Fruit fly (Drosophila melanogaster): ENCODE results near the gene brk.

brk gene

DNA sequence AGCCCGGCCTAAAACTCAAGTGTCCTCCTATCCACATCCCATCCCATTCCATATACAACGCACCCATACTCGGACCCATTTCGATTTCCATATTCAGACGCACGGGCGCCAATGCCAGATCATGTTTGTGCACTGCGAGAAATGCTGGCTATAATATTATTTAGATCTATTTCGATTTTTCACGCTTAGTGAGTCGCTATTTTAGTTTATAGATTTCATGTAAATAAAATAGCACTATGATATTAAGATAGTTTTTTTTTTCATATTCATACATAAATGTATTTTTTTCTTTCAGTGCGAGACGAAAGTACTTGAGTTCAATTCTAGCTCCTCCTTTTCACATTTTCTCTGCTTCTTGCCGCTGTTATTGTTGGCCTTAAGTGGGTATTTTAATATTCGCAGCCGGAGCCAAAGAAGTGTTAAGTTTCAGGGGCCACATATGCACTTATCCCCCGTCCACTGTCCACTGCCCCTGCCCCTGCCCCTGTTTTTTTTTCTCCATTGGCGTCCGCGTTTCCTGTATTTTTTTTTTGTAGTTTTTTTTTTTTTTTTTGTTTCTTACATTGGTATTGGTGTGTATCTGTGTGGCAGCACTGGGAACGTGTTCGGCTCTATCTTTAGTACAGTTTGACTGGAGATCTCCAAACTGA lies 15.8 kb upstream of the brk start (continued):
- TF ChIP-seq HmgD (GFP tag; optimal IDR thresholded peaks at IDR 0.05): no peak
- TF ChIP-seq CG4854 (GFP tag; optimal IDR thresholded peaks at IDR 0.05): peak; percentile 61
- no peak for TF ChIP-seq CG16813 (GFP tag; IDR thresholded peaks at IDR 0.05; ENCODE audit: partially characterized antibody)
- no peak for TF ChIP-seq CG7987 (GFP tag; optimal IDR thresholded peaks at IDR 0.05)
- TF ChIP-seq tap (tag; optimal IDR thresholded peaks at IDR 0.05): peak; percentile 29
- peak; percentile 69 for TF ChIP-seq CG1233 (GFP tag; optimal IDR thresholded peaks at IDR 0.05)
- peak in 1 of 2 experiments; percentile 44 for TF ChIP-seq Hr78 (GFP tag; optimal IDR thresholded peaks at IDR 0.05)
- peak; percentile 36; the same call in 1 of the 2 replicates for TF ChIP-seq peb (GFP tag; IDR thresholded peaks at IDR 0.05)
- no peak for TF ChIP-seq bowl (GFP tag; IDR thresholded peaks at IDR 0.05)
- no peak for TF ChIP-seq amos (GFP tag; IDR thresholded peaks at IDR 0.05; ENCODE audit: partially characterized antibody)
- TF ChIP-seq row (GFP tag; IDR thresholded peaks at IDR 0.05): peak; percentile 82
- no peak for TF ChIP-seq eyg (GFP tag; optimal IDR thresholded peaks at IDR 0.05)
- peak; percentile 34 for TF ChIP-seq Dad (GFP tag; optimal IDR thresholded peaks at IDR 0.05)
- TF ChIP-seq CG10959 (GFP tag; IDR thresholded peaks at IDR 0.05): peak; percentile 88
- TF ChIP-seq CG11560 (tag; IDR thresholded peaks at IDR 0.05): 0 out of 3 replicates have a peak, but pooled peaks have one; percentile 34
- TF ChIP-seq CG10565 (GFP tag; optimal IDR thresholded peaks at IDR 0.05): peak; percentile 41
- TF ChIP-seq CG17385 (GFP tag; optimal IDR thresholded peaks at IDR 0.05): peak; percentile 75
- TF ChIP-seq bbx (GFP tag; IDR thresholded peaks at IDR 0.05; ENCODE audit: partially characterized antibody): no peak
- TF ChIP-seq jigr1 (GFP tag; IDR thresholded peaks at IDR 0.05): 0 out of 3 replicates have a peak, but pooled peaks have one; percentile 39
- no peak for TF ChIP-seq Doc2 (GFP tag; IDR thresholded peaks at IDR 0.05)
- peak; percentile 82 for TF ChIP-seq CG13424 (tag; optimal IDR thresholded peaks at IDR 0.05)
- TF ChIP-seq HHEX (GFP tag; optimal IDR thresholded peaks at IDR 0.05): peak; percentile 64
- TF ChIP-seq abd-A (tag; optimal IDR thresholded peaks at IDR 0.05): no peak
- TF ChIP-seq Med (GFP tag): peak; percentile 82
- no peak for TF ChIP-seq pfk (GFP tag; optimal IDR thresholded peaks at IDR 0.05)
- TF ChIP-seq CG31388 (GFP tag; optimal IDR thresholded peaks at IDR 0.05): peak; percentile 38
- no peak for TF ChIP-seq ash1 (GFP tag; optimal IDR thresholded peaks at IDR 0.05)
- TF ChIP-seq CG12071 (GFP tag; optimal IDR thresholded peaks at IDR 0.05): no peak
- TF ChIP-seq CG8089 (GFP tag; optimal IDR thresholded peaks at IDR 0.05): peak; percentile 53
- peak; percentile 62 for TF ChIP-seq CG10366 (GFP tag; IDR thresholded peaks at IDR 0.05)
- TF ChIP-seq CG2875 (GFP tag; optimal IDR thresholded peaks at IDR 0.05): peak; percentile 59
- TF ChIP-seq fd64A (GFP tag; optimal IDR thresholded peaks at IDR 0.05): peak; percentile 49
- TF ChIP-seq nmo (GFP tag; optimal IDR thresholded peaks at IDR 0.05): peak; percentile 89
- TF ChIP-seq ind (GFP tag; optimal IDR thresholded peaks at IDR 0.05): peak; percentile 66
- no peak for TF ChIP-seq Lpt (GFP tag; optimal IDR thresholded peaks at IDR 0.05)
- peak; percentile 55 for TF ChIP-seq kay (GFP tag; optimal IDR thresholded peaks at IDR 0.05)
- TF ChIP-seq fd102C (GFP tag; optimal IDR thresholded peaks at IDR 0.05): peak; percentile 75
- TF ChIP-seq CG15696 (tag; optimal IDR thresholded peaks at IDR 0.05): peak; percentile 97
- TF ChIP-seq schlank (tag; optimal IDR thresholded peaks at IDR 0.05): no peak
- peak; percentile 41 for TF ChIP-seq Bdp1 (GFP tag; optimal IDR thresholded peaks at IDR 0.05)
- TF ChIP-seq yki (optimal IDR thresholded peaks at IDR 0.05): no peak
- TF ChIP-seq cad (GFP tag; optimal IDR thresholded peaks at IDR 0.05): no peak
- peak; percentile 31 for TF ChIP-seq Atf-2 (GFP tag; optimal IDR thresholded peaks at IDR 0.05)
- TF ChIP-seq CG7839 (tag; optimal IDR thresholded peaks at IDR 0.05): peak; percentile 84
- peak; percentile 40 for TF ChIP-seq Atf3 (GFP tag; optimal IDR thresholded peaks at IDR 0.05)
- no peak for TF ChIP-seq CTCF (GFP tag; optimal IDR thresholded peaks at IDR 0.05)
- TF ChIP-seq esg (GFP tag; conservative IDR thresholded peaks at IDR 0.05): peak; percentile 59
- TF ChIP-seq fd3F (GFP tag; optimal IDR thresholded peaks at IDR 0.05): no peak
- TF ChIP-seq twi (tag; optimal IDR thresholded peaks at IDR 0.05): peak; percentile 68
- peak; percentile 58 for TF ChIP-seq lbe (GFP tag; optimal IDR thresholded peaks at IDR 0.05)
